Worm (Caenorhabditis elegans): Measurements from ENCODE around the gene F19C6.3.

F19C6.3 gene

ce11 chrX:10026347-10026746 is 17.8 kb upstream of the F19C6.3 start:
- TF ChIP-seq ceh-20 (GFP tag; IDR thresholded peaks at IDR 0.05) (no peak), ctbp-1 (GFP tag; IDR thresholded peaks at IDR 0.05) (peak; percentile 65; the same call in 1 of the 2 replicates), T26A8.4 (GFP tag; IDR thresholded peaks at IDR 0.05) (no peak), zag-1 (tag; optimal IDR thresholded peaks at IDR 0.05) (no peak), unc-39 (tag; optimal IDR thresholded peaks at IDR 0.05) (no peak), lin-15B (tag; optimal IDR thresholded peaks at IDR 0.05) (no peak), Y5F2A.4 (GFP tag; optimal IDR thresholded peaks at IDR 0.05) (no peak), daf-12 (tag; optimal IDR thresholded peaks at IDR 0.05) (no peak), lin-29 (GFP tag; IDR thresholded peaks at IDR 0.05) (no peak), lin-38 (GFP tag; IDR thresholded peaks at IDR 0.05) (no peak), attf-4 (tag; optimal IDR thresholded peaks at IDR 0.05) (no peak), hlh-30 (tag; optimal IDR thresholded peaks at IDR 0.05; ENCODE audit: insufficient read depth) (no peak), set-16 (GFP tag; IDR thresholded peaks at IDR 0.05) (no peak), madf-5 (GFP tag; IDR thresholded peaks at IDR 0.05) (no peak), lin-39 (tag; optimal IDR thresholded peaks at IDR 0.05) (no peak), ZK337.2 (GFP tag; IDR thresholded peaks at IDR 0.05) (no peak), saeg-2 (GFP tag; IDR thresholded peaks at IDR 0.05) (no peak), F44E2.7 (GFP tag; IDR thresholded peaks at IDR 0.05) (no peak), D1046.2 (GFP tag; IDR thresholded peaks at IDR 0.05) (no peak), aly-2 (tag; optimal IDR thresholded peaks at IDR 0.05) (no peak), mep-1 (tag; optimal IDR thresholded peaks at IDR 0.05) (peak; percentile 53), snpc-4 (tag; optimal IDR thresholded peaks at IDR 0.05) (no peak), arid-1 (GFP tag; conservative IDR thresholded peaks at IDR 0.05) (no peak), nhr-10 (tag; optimal IDR thresholded peaks at IDR 0.05) (no peak), mxl-2 (GFP tag; conservative IDR thresholded peaks at IDR 0.05) (no peak), dmd-6 (GFP tag; IDR thresholded peaks at IDR 0.05) (no peak), ceh-44 (GFP tag; IDR thresholded peaks at IDR 0.05) (no peak), nhr-25 (tag; optimal IDR thresholded peaks at IDR 0.05; ENCODE audit: borderline replicate concordance, insufficient read depth) (no peak), pha-4 (GFP tag; IDR thresholded peaks at IDR 0.05) (no peak), pha-4 (tag; optimal IDR thresholded peaks at IDR 0.05) (no peak), jun-1 (tag; optimal IDR thresholded peaks at IDR 0.05) (no peak), fkh-10 (GFP tag; optimal IDR thresholded peaks at IDR 0.05) (peak; percentile 36), zip-2 (tag; optimal IDR thresholded peaks at IDR 0.05) (no peak), nhr-28 (tag; optimal IDR thresholded peaks at IDR 0.05) (peak; percentile 80), hmg-1.1 (GFP tag; IDR thresholded peaks at IDR 0.05) (peak; percentile 48; the same call in 1 of the 2 replicates), Y48G9A.11 (GFP tag; IDR thresholded peaks at IDR 0.05) (no peak), dmd-9 (GFP tag; IDR thresholded peaks at IDR 0.05) (no peak), T20F7.1 (GFP tag; optimal IDR thresholded peaks at IDR 0.05) (no peak), php-3 (GFP tag; IDR thresholded peaks at IDR 0.05) (no peak), unc-62 (GFP tag; optimal IDR thresholded peaks at IDR 0.05 in 1 of 2) (peak in 1 of 2 experiments; percentile 97), unc-62 (tag; optimal IDR thresholded peaks at IDR 0.05) (no peak), mdl-1 (tag; optimal IDR thresholded peaks at IDR 0.05) (peak in 1 of 2 experiments; percentile 72), tag-97 (GFP tag; IDR thresholded peaks at IDR 0.05) (no peak), lsy-2 (tag; optimal IDR thresholded peaks at IDR 0.05) (peak in 1 of 2 experiments; percentile 39), skn-1 (tag; optimal IDR thresholded peaks at IDR 0.05) (no peak), nhr-11 (tag; optimal IDR thresholded peaks at IDR 0.05) (peak; percentile 29), cey-2 (tag; optimal IDR thresholded peaks at IDR 0.05; ENCODE audit: borderline replicate concordance, insufficient read depth) (no peak), ceh-82 (tag; optimal IDR thresholded peaks at IDR 0.05) (no peak), nhr-237 (tag; optimal IDR thresholded peaks at IDR 0.05) (no peak), mxl-3 (GFP tag; optimal IDR thresholded peaks at IDR 0.05) (peak; percentile 39), ZK546.5 (tag; optimal IDR thresholded peaks at IDR 0.05) (no peak), nhr-76 (tag; optimal IDR thresholded peaks at IDR 0.05) (no peak), rbr-2 (tag; optimal IDR thresholded peaks at IDR 0.05) (peak; percentile 44)
